Worm (Caenorhabditis elegans): ENCODE measurements around the gene otub-1.

DNA sequence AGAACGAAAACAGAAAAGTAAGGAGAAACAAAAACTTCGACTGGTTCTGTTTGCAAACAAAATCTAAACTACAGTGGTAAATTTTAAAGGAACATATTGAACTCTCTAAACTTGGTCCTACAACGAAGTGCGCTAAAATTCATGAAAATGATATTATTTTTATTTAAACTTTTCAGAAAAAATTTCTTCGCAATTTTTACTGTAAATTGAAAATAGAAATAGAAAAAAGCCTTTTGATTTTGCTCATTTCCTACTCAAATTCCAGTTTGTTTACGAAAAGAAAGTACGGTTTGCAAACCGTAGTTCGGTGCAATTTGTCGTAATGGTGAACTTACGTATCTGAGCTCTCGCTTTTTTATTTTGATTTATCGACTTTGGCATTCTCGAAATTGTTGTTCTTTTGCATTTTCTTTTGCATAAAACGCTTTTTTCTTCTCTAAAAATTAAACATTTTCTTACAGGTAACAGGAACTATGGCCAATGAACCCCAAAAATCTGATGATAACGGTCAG is at the start of gene otub-1:
- TF ChIP-seq scrt-1 (GFP tag; IDR thresholded peaks at IDR 0.05) (no peak), hmbx-1 (tag; optimal IDR thresholded peaks at IDR 0.05) (no peak), sea-1 (GFP tag; conservative IDR thresholded peaks at IDR 0.05) (no peak), aly-1 (tag; optimal IDR thresholded peaks at IDR 0.05) (no peak), hmg-4 (GFP tag; optimal IDR thresholded peaks at IDR 0.05) (no peak), ceh-13 (GFP tag; optimal IDR thresholded peaks at IDR 0.05) (no peak), pes-1 (GFP tag; IDR thresholded peaks at IDR 0.05) (no peak), ceh-36 (tag; optimal IDR thresholded peaks at IDR 0.05) (no peak)

Measured in whole organism, early embryonic.